Worm (Caenorhabditis elegans) whole organism, L2 larva: ENCODE results near the gene F58H1.2.

Experiments
- aly-2 ChIP-seq: fragments of 150-350 bp; optimal IDR thresholded peaks from 2 replicates; lab custom pipeline; 2014; ENCODE audit warnings: missing biosample characterization, missing genetic modification characterization
- ama-1 ChIP-seq: fragments of 150-350 bp; optimal IDR thresholded peaks from 2 replicates; lab custom pipeline; 2018; ENCODE audit warnings: inconsistent platforms
- lin-13 ChIP-seq: fragments of 150-350 bp; optimal IDR thresholded peaks from 2 replicates; lab custom pipeline; 2014; ENCODE audit warnings: missing biosample characterization, missing genetic modification reagents, missing genetic modification characterization
- lin-39 ChIP-seq: fragments of 150-350 bp; optimal IDR thresholded peaks from 2 replicates; lab custom pipeline; 2014; ENCODE audit warnings: missing biosample characterization, missing genetic modification reagents, missing genetic modification characterization
- lsy-2 ChIP-seq, 2 experiments: fragments of 150-350 bp in 1 of 2; sonication (generic microtip) in 1 of 2; optimal IDR thresholded peaks; 2 replicates each; lab custom pipeline; 2014 to 2017; ENCODE audit warnings: missing biosample characterization in 2 of 2, missing genetic modification characterization in 2 of 2
- skn-1 ChIP-seq: sonication (generic microtip); optimal IDR thresholded peaks from 2 replicates; lab custom pipeline; 2017; ENCODE audit warnings: missing biosample characterization, missing genetic modification characterization
- sma-3 ChIP-seq: sonication (generic microtip); optimal IDR thresholded peaks from 2 replicates; lab custom pipeline; 2016; ENCODE audit warnings: missing genetic modification reagents, missing genetic modification characterization, missing compliant biosample characterization
- ztf-1 ChIP-seq: fragments of 200-800 bp; sonication (Bioruptor generic); conservative IDR thresholded peaks from 2 replicates; pipeline ENCODE4 v1.3.6; 2022; ENCODE audit warnings: missing genetic modification characterization, missing compliant biosample characterization
- ztf-4 ChIP-seq: fragments of 150-350 bp; optimal IDR thresholded peaks from 2 replicates; lab custom pipeline; 2014; ENCODE audit warnings: missing biosample characterization, missing genetic modification characterization

- no peak for TF ChIP-seq ama-1 (lab: Kevin White, UChicago)
- TF ChIP-seq sma-3 (GFP tag; lab: Kevin White, UChicago) = no peak
- TF ChIP-seq lin-39 = no peak
- TF ChIP-seq ztf-1 (GFP tag; lab: Robert Waterston, UW) = no peak
- TF ChIP-seq aly-2 (tag; lab: Kevin White, UChicago) = no peak
- no peak for TF ChIP-seq ztf-4 (tag; lab: Kevin White, UChicago)
- TF ChIP-seq lsy-2 (tag; optimal IDR thresholded peaks at IDR 0.05; lab: Kevin White, UChicago) = peak in 1 of 2 experiments; percentile 25
- no peak for TF ChIP-seq lin-13 (GFP tag; lab: Kevin White, UChicago)
- TF ChIP-seq skn-1 (tag; lab: Kevin White, UChicago) = no peak
Observed at ce11 chrV:11896322-11896898, 32.5 kb upstream of the F58H1.2 start.
